Fruit fly (Drosophila melanogaster) whole organism, embryonic: Measurements from ENCODE around the gene kat-60L1.

Experiments
- C15 ChIP-seq: fragments of 200-800 bp; sonication (Bioruptor generic); IDR thresholded peaks from 3 replicates; pipeline ENCODE4 v1.3.6; 2022; ENCODE audit warnings: missing biosample characterization, missing genetic modification characterization
- CG10274 ChIP-seq: fragments of 200-800 bp; sonication (Bioruptor generic); optimal IDR thresholded peaks from 3 replicates; lab custom pipeline; 2017; ENCODE audit warnings: missing biosample characterization, mild to moderate bottlenecking, missing genetic modification characterization
- CG11093 ChIP-seq: fragments of 200-800 bp; sonication (Bioruptor generic); IDR thresholded peaks from 3 replicates; pipeline ENCODE4 v1.3.6; 2022; ENCODE audit warnings: missing biosample characterization, missing genetic modification characterization
- CG11456 ChIP-seq: fragments of 200-800 bp; sonication (Bioruptor generic); IDR thresholded peaks from 3 replicates; pipeline ENCODE4 v1.3.6; 2022; ENCODE audit warnings: missing biosample characterization, missing genetic modification characterization
- CG12659 ChIP-seq: fragments of 200-800 bp; sonication (Bioruptor generic); optimal IDR thresholded peaks from 3 replicates; lab custom pipeline; 2017; ENCODE audit warnings: mild to moderate bottlenecking, missing biosample characterization, missing genetic modification reagents, missing genetic modification characterization
- CG15269 ChIP-seq: fragments of 200-800 bp; sonication (Bioruptor generic); optimal IDR thresholded peaks from 2 replicates; lab custom pipeline; 2018; ENCODE audit warnings: missing biosample characterization, mild to moderate bottlenecking, missing genetic modification characterization, moderate library complexity
- CG18262 ChIP-seq: fragments of 200-800 bp; optimal IDR thresholded peaks from 3 replicates; lab custom pipeline; 2019; ENCODE audit warnings: missing biosample characterization, mild to moderate bottlenecking, missing genetic modification characterization, moderate library complexity
- CG2116 ChIP-seq: fragments of 200-800 bp; sonication (Bioruptor generic); optimal IDR thresholded peaks from 3 replicates; lab custom pipeline; 2018; ENCODE audit warnings: missing biosample characterization, mild to moderate bottlenecking, missing genetic modification characterization
- CG2712 ChIP-seq: fragments of 200-800 bp; optimal IDR thresholded peaks from 3 replicates; lab custom pipeline; 2019; ENCODE audit warnings: missing biosample characterization, mild to moderate bottlenecking, missing genetic modification characterization, moderate library complexity
- CG34224 ChIP-seq: fragments of 200-800 bp; sonication (Bioruptor generic); IDR thresholded peaks from 3 replicates; pipeline ENCODE4 v1.3.6; 2022; ENCODE audit warnings: missing biosample characterization, missing genetic modification characterization; ENCODE audit not compliant: partially characterized antibody
- CG4617 ChIP-seq: fragments of 200-800 bp; sonication (Bioruptor generic); optimal IDR thresholded peaks from 3 replicates; lab custom pipeline; 2016; ENCODE audit warnings: missing biosample characterization, missing genetic modification characterization, borderline replicate concordance
- CG7963 ChIP-seq: fragments of 200-800 bp; sonication (Bioruptor generic); IDR thresholded peaks from 3 replicates; pipeline ENCODE4 v1.3.6; 2022; ENCODE audit warnings: missing biosample characterization, missing genetic modification characterization; ENCODE audit not compliant: partially characterized antibody
- CG9727 ChIP-seq: fragments of 200-800 bp; sonication (Bioruptor generic); optimal IDR thresholded peaks from 3 replicates; lab custom pipeline; 2017; ENCODE audit warnings: missing biosample characterization, mild to moderate bottlenecking, missing genetic modification characterization
- CG9797 ChIP-seq: fragments of 200-800 bp; sonication (Bioruptor generic); optimal IDR thresholded peaks from 3 replicates; lab custom pipeline; 2018; ENCODE audit warnings: missing biosample characterization, mild to moderate bottlenecking, missing genetic modification characterization
- CHES-1-like ChIP-seq: fragments of 200-800 bp; sonication (Bioruptor generic); optimal IDR thresholded peaks from 2 replicates; lab custom pipeline; 2016; ENCODE audit warnings: missing biosample characterization, missing genetic modification characterization
- CoRest ChIP-seq: fragments of 200-800 bp; sonication (Bioruptor generic); optimal IDR thresholded peaks from 3 replicates; lab custom pipeline; 2018; ENCODE audit warnings: missing biosample characterization, mild to moderate bottlenecking, missing genetic modification characterization, moderate library complexity
- Eip74EF ChIP-seq, 2 experiments: fragments of 200-800 bp in 1 of 2; fragments of >200 bp in 1 of 2; sonication (Bioruptor generic) in 1 of 2; optimal IDR thresholded peaks; 2 replicates each; lab custom pipeline; 2017 to 2019; ENCODE audit warnings: missing biosample characterization in 2 of 2, missing genetic modification characterization in 2 of 2, mild to moderate bottlenecking in 1 of 2, moderate library complexity in 1 of 2
- Fer2 ChIP-seq: fragments of 200-800 bp; sonication (Bioruptor generic); optimal IDR thresholded peaks from 2 replicates; lab custom pipeline; 2018; ENCODE audit warnings: missing biosample characterization, mild to moderate bottlenecking, missing genetic modification characterization, moderate library complexity
- HmgD ChIP-seq: fragments of 200-800 bp; sonication (Bioruptor generic); optimal IDR thresholded peaks from 3 replicates; lab custom pipeline; 2016; ENCODE audit warnings: missing biosample characterization, missing genetic modification characterization
- az2 ChIP-seq: fragments of 200-800 bp; sonication (Bioruptor generic); optimal IDR thresholded peaks from 3 replicates; lab custom pipeline; 2016; ENCODE audit warnings: missing biosample characterization, missing genetic modification characterization
- cato ChIP-seq: fragments of 200-800 bp; sonication (Bioruptor generic); optimal IDR thresholded peaks from 2 replicates; lab custom pipeline; 2016; ENCODE audit warnings: missing biosample characterization, missing genetic modification characterization, borderline replicate concordance
- chinmo ChIP-seq: fragments of 200-800 bp; sonication (Bioruptor generic); IDR thresholded peaks from 4 replicates; pipeline ENCODE4 v1.3.6; 2022; ENCODE audit warnings: missing biosample characterization, missing genetic modification characterization; ENCODE audit not compliant: partially characterized antibody
- crp ChIP-seq, 2 experiments: fragments of 200-800 bp; sonication (Bioruptor generic); optimal IDR thresholded peaks; 2 replicates in 1 of 2; 3 replicates in 1 of 2; lab custom pipeline; 2017; ENCODE audit warnings: missing biosample characterization in 2 of 2, missing genetic modification characterization in 2 of 2, mild to moderate bottlenecking in 1 of 2, moderate library complexity in 1 of 2
- dm ChIP-seq: fragments of 200-800 bp; sonication (Bioruptor generic); optimal IDR thresholded peaks from 3 replicates; lab custom pipeline; 2016; ENCODE audit warnings: missing biosample characterization, missing genetic modification characterization
- fd64A ChIP-seq: fragments of 200-800 bp; sonication (Bioruptor generic); optimal IDR thresholded peaks from 3 replicates; lab custom pipeline; 2018; ENCODE audit warnings: missing biosample characterization, mild to moderate bottlenecking, missing genetic modification characterization
- fd96Cb ChIP-seq: fragments of 200-800 bp; sonication (Bioruptor generic); optimal IDR thresholded peaks from 2 replicates; lab custom pipeline; 2018; ENCODE audit warnings: missing biosample characterization, mild to moderate bottlenecking, missing genetic modification characterization, moderate library complexity
- fru ChIP-seq: fragments of >200 bp; optimal IDR thresholded peaks from 2 replicates; lab custom pipeline; 2017
- gfzf ChIP-seq: fragments of 200-800 bp; sonication (Bioruptor generic); optimal IDR thresholded peaks from 2 replicates; lab custom pipeline; 2016; ENCODE audit warnings: missing biosample characterization, mild to moderate bottlenecking, missing genetic modification characterization, moderate library complexity
- h ChIP-seq: fragments of >200 bp; optimal IDR thresholded peaks from 2 replicates; lab custom pipeline; 2017
- hkb ChIP-seq, 2 experiments: fragments of 200-800 bp in 1 of 2; fragments of >200 bp in 1 of 2; sonication (Bioruptor generic) in 1 of 2; IDR thresholded peaks in 1 of 2; optimal IDR thresholded peaks in 1 of 2; 2 replicates each; pipeline versions ENCODE4 v1.3.6 to Lab custom; 2017 to 2022; ENCODE audit warnings: missing biosample characterization in 1 of 2, missing genetic modification characterization in 1 of 2
- insv ChIP-seq, 2 experiments: fragments of 200-800 bp; sonication (Bioruptor generic); optimal IDR thresholded peaks; 3 replicates each; lab custom pipeline; 2016 to 2018; ENCODE audit warnings: missing biosample characterization in 2 of 2, missing genetic modification characterization in 2 of 2
- knrl ChIP-seq: fragments of 200-800 bp; sonication (Bioruptor generic); IDR thresholded peaks from 3 replicates; pipeline ENCODE4 v1.3.6; 2022; ENCODE audit warnings: missing biosample characterization, missing genetic modification characterization; ENCODE audit not compliant: partially characterized antibody
- lola ChIP-seq, 3 experiments: fragments of >200 bp in 2 of 3; fragments of 200-800 bp in 1 of 3; sonication (Bioruptor generic) in 1 of 3; optimal IDR thresholded peaks; 2 replicates each; lab custom pipeline; 2017 to 2019; ENCODE audit warnings: missing biosample characterization in 3 of 3, missing genetic modification characterization in 3 of 3, mild to moderate bottlenecking in 1 of 3, moderate library complexity in 1 of 3
- mam ChIP-seq: fragments of 200-800 bp; sonication (Bioruptor generic); optimal IDR thresholded peaks from 3 replicates; lab custom pipeline; 2016; ENCODE audit warnings: missing biosample characterization, missing genetic modification characterization
- prd ChIP-seq, 3 experiments: fragments of >200 bp in 2 of 3; fragments of 200-800 bp in 1 of 3; sonication (Bioruptor generic) in 1 of 3; optimal IDR thresholded peaks in 2 of 3; IDR thresholded peaks in 1 of 3; 2 replicates in 2 of 3; 3 replicates in 1 of 3; pipeline versions ENCODE4 v1.3.6 to Lab custom; 2017 to 2022; ENCODE audit warnings: missing biosample characterization in 1 of 3, missing genetic modification characterization in 1 of 3
- run ChIP-seq: fragments of 200-800 bp; sonication (Bioruptor generic); optimal IDR thresholded peaks from 3 replicates; lab custom pipeline; 2018; ENCODE audit warnings: missing biosample characterization, mild to moderate bottlenecking, missing genetic modification characterization
- salm ChIP-seq: fragments of 200-800 bp; sonication (Bioruptor generic); optimal IDR thresholded peaks from 2 replicates; lab custom pipeline; 2018; ENCODE audit warnings: missing biosample characterization, mild to moderate bottlenecking, missing genetic modification characterization
- slou ChIP-seq: fragments of 200-800 bp; sonication (Bioruptor generic); optimal IDR thresholded peaks from 3 replicates; lab custom pipeline; 2016; ENCODE audit warnings: missing biosample characterization, missing genetic modification characterization
- so ChIP-seq: fragments of 200-800 bp; sonication (Bioruptor generic); IDR thresholded peaks from 3 replicates; pipeline ENCODE4 v1.3.6; 2022; ENCODE audit warnings: missing biosample characterization, missing genetic modification characterization
- ssp ChIP-seq: fragments of 200-800 bp; sonication (Bioruptor generic); IDR thresholded peaks from 2 replicates; pipeline ENCODE4 v1.3.6; 2022; ENCODE audit warnings: missing biosample characterization, missing genetic modification characterization
- trh ChIP-seq: fragments of 200-800 bp; sonication (Bioruptor generic); optimal IDR thresholded peaks from 2 replicates; lab custom pipeline; 2016; ENCODE audit warnings: missing biosample characterization, missing genetic modification characterization
- unpg ChIP-seq: fragments of 200-800 bp; sonication (Bioruptor generic); optimal IDR thresholded peaks from 3 replicates; lab custom pipeline; 2018; ENCODE audit warnings: missing biosample characterization, mild to moderate bottlenecking, missing genetic modification characterization, moderate library complexity
- vvl ChIP-seq: fragments of 200-800 bp; sonication (Bioruptor generic); IDR thresholded peaks from 2 replicates; pipeline ENCODE4 v1.3.6; 2022; ENCODE audit warnings: missing biosample characterization, missing genetic modification characterization
- zen ChIP-seq: fragments of 200-800 bp; sonication (Bioruptor generic); optimal IDR thresholded peaks from 3 replicates; lab custom pipeline; 2018; ENCODE audit warnings: missing biosample characterization, mild to moderate bottlenecking, missing genetic modification characterization, moderate library complexity
- zen2 ChIP-seq: fragments of 200-800 bp; sonication (Bioruptor generic); IDR thresholded peaks from 3 replicates; pipeline ENCODE4 v1.3.6; 2022; ENCODE audit warnings: missing biosample characterization, missing genetic modification characterization; ENCODE audit not compliant: partially characterized antibody

The kat-60L1 gene

dm6 chr3R:5791497-5791896, 9.9 kb downstream of the kat-60L1 start, which contains the start of gene Hpf1 (continued):
- TF ChIP-seq prd (optimal IDR thresholded peaks at IDR 0.05; lab: Kevin White, UChicago): no peak
- peak; percentile 99 for TF ChIP-seq prd (GFP tag; IDR thresholded peaks at IDR 0.05; lab: Robert Waterston, UW)
- peak in 1 of 2 experiments; percentile 97 for TF ChIP-seq Eip74EF (GFP tag; optimal IDR thresholded peaks at IDR 0.05; lab: Kevin White, UChicago)
- peak; percentile 99 for TF ChIP-seq CG15269 (tag; lab: Kevin White, UChicago)
- no peak for TF ChIP-seq knrl (GFP tag; lab: Robert Waterston, UW)
- peak; percentile 96 for TF ChIP-seq so (GFP tag; lab: Robert Waterston, UW)
- TF ChIP-seq C15 (GFP tag; lab: Robert Waterston, UW): peak; percentile 94
- TF ChIP-seq salm (tag; lab: Kevin White, UChicago): peak; percentile 97
- TF ChIP-seq insv (GFP tag; optimal IDR thresholded peaks at IDR 0.05; lab: Kevin White, UChicago): peak; percentile 58 to 81
- TF ChIP-seq Fer2 (tag; lab: Kevin White, UChicago): peak; percentile 98
- peak; percentile 97 for TF ChIP-seq dm (GFP tag; lab: Kevin White, UChicago)
- no peak for TF ChIP-seq h
- peak; percentile 93 for TF ChIP-seq CG10274 (GFP tag; lab: Kevin White, UChicago)
- peak; percentile 99 for TF ChIP-seq CHES-1-like (GFP tag; lab: Kevin White, UChicago)
- TF ChIP-seq unpg (GFP tag; lab: Kevin White, UChicago): peak; percentile 99
- TF ChIP-seq fd96Cb (tag; lab: Kevin White, UChicago): peak; percentile 98

- TF ChIP-seq hkb (optimal IDR thresholded peaks at IDR 0.05; lab: Kevin White, UChicago) (no peak), hkb (GFP tag; IDR thresholded peaks at IDR 0.05; lab: Robert Waterston, UW) (no peak), CG9727 (GFP tag; lab: Kevin White, UChicago) (no peak), CG12659 (GFP tag; lab: Kevin White, UChicago) (peak; percentile 57), trh (GFP tag; lab: Kevin White, UChicago) (no peak), fru (lab: Kevin White, UChicago) (no peak), prd (optimal IDR thresholded peaks at IDR 0.05; lab: Kevin White, UChicago) (no peak), prd (GFP tag; IDR thresholded peaks at IDR 0.05; lab: Robert Waterston, UW) (no peak), CG2116 (GFP tag; lab: Kevin White, UChicago) (peak; percentile 37), zen (tag; lab: Kevin White, UChicago) (peak; percentile 65), CG34224 (GFP tag; lab: Robert Waterston, UW) (no peak), Eip74EF (GFP tag; optimal IDR thresholded peaks at IDR 0.05; lab: Kevin White, UChicago) (no peak), vvl (0 out of 2 replicates have a peak, but pooled peaks have one; percentile 46), ssp (GFP tag; lab: Robert Waterston, UW) (no peak), CG4617 (GFP tag; lab: Kevin White, UChicago) (peak; percentile 23), HmgD (GFP tag; lab: Kevin White, UChicago) (no peak), CG11456 (GFP tag; lab: Robert Waterston, UW) (no peak), CG9797 (GFP tag; lab: Kevin White, UChicago) (peak; percentile 81), CG2712 (peak; percentile 11), slou (no peak), run (tag; lab: Kevin White, UChicago) (no peak), CG18262 (tag; lab: Kevin White, UChicago) (no peak), CG11093 (GFP tag; lab: Robert Waterston, UW) (0 out of 3 replicates have a peak, but pooled peaks have one; percentile 11), zen2 (GFP tag; lab: Robert Waterston, UW) (no peak), chinmo (GFP tag; lab: Robert Waterston, UW) (0 out of 4 replicates have a peak, but pooled peaks have one; percentile 50), fd64A (GFP tag; lab: Kevin White, UChicago) (no peak), mam (GFP tag; lab: Kevin White, UChicago) (no peak), lola (GFP tag; optimal IDR thresholded peaks at IDR 0.05; lab: Kevin White, UChicago) (no peak), CoRest (tag; lab: Kevin White, UChicago) (peak; percentile 31), crp (GFP tag; optimal IDR thresholded peaks at IDR 0.05; lab: Kevin White, UChicago) (no peak), az2 (GFP tag; lab: Kevin White, UChicago) (no peak), CG7963 (no peak), gfzf (GFP tag; lab: Kevin White, UChicago) (peak; percentile 91), cato (GFP tag; lab: Kevin White, UChicago) (no peak)
Observed at dm6 chr3R:5794267-5795089, 12.9 kb downstream of the kat-60L1 start, which contains the start of the genes PSMG1 and CG10979. TSS of gene PSMG1 (minus strand) at chr3R:5794317. TSS of gene CG10979 (plus strand) at chr3R:5794705.
